Worm (Caenorhabditis elegans) whole organism, young adult: ENCODE measurements around the gene gst-10.
A peak's percentile ranks its signal among the peaks of the same experiment; 100 is the strongest.

ENCODE experiments used
- B0261.1 ChIP-seq: sonication (generic microtip); optimal IDR thresholded peaks from 2 replicates; lab custom pipeline; 2016; ENCODE audit warnings: mild to moderate bottlenecking, missing genetic modification characterization, moderate library complexity, missing compliant biosample characterization
- C06A6.2 ChIP-seq: fragments of 200-800 bp; sonication (Bioruptor generic); conservative IDR thresholded peaks from 2 replicates; pipeline ENCODE4 v1.3.6; 2022; ENCODE audit warnings: missing genetic modification characterization, missing compliant biosample characterization
- D2030.7 ChIP-seq: fragments of 200-800 bp; sonication (Bioruptor generic); IDR thresholded peaks from 2 replicates; pipeline ENCODE4 v1.3.6; 2022; ENCODE audit warnings: missing genetic modification reagents, missing genetic modification characterization, missing compliant biosample characterization
- F10E7.11 ChIP-seq: sonication (generic microtip); optimal IDR thresholded peaks from 2 replicates; lab custom pipeline; 2017; ENCODE audit warnings: mild to moderate bottlenecking, missing genetic modification characterization, moderate library complexity, missing compliant biosample characterization
- F33H1.4 ChIP-seq: fragments of 200-800 bp; sonication (Bioruptor generic); IDR thresholded peaks from 2 replicates; pipeline ENCODE4 v1.3.6; 2022; ENCODE audit warnings: missing genetic modification reagents, missing genetic modification characterization, missing compliant biosample characterization
- F57C9.4 ChIP-seq: sonication (generic microtip); optimal IDR thresholded peaks from 2 replicates; lab custom pipeline; 2017; ENCODE audit warnings: mild to moderate bottlenecking, missing genetic modification characterization, missing compliant biosample characterization
- T26A5.8 ChIP-seq: sonication (generic microtip); optimal IDR thresholded peaks from 2 replicates; lab custom pipeline; 2016; ENCODE audit warnings: missing genetic modification characterization, missing compliant biosample characterization
- Y79H2A.3 ChIP-seq: fragments of 200-800 bp; sonication (Bioruptor generic); conservative IDR thresholded peaks from 2 replicates; pipeline ENCODE4 v1.3.6; 2022; ENCODE audit warnings: missing genetic modification reagents, missing genetic modification characterization, missing compliant biosample characterization
- attf-3 ChIP-seq: fragments of 200-800 bp; sonication (Bioruptor generic); conservative IDR thresholded peaks from 2 replicates; pipeline ENCODE4 v1.3.6; 2022; ENCODE audit warnings: missing genetic modification reagents, missing genetic modification characterization, missing compliant biosample characterization
- attf-5 ChIP-seq: fragments of 200-800 bp; sonication (Bioruptor generic); optimal IDR thresholded peaks from 2 replicates; lab custom pipeline; 2018; ENCODE audit warnings: mild to moderate bottlenecking, missing genetic modification characterization, missing compliant biosample characterization
- ccch-3 ChIP-seq: fragments of 200-800 bp; sonication (Bioruptor generic); optimal IDR thresholded peaks from 2 replicates; lab custom pipeline; 2018; ENCODE audit warnings: mild to moderate bottlenecking, missing genetic modification characterization, missing compliant biosample characterization
- cebp-2 ChIP-seq: fragments of 200-800 bp; sonication (Bioruptor generic); IDR thresholded peaks from 2 replicates; pipeline ENCODE4 v1.3.6; 2022; ENCODE audit warnings: missing genetic modification characterization, missing compliant biosample characterization
- ceh-79 ChIP-seq: sonication (generic microtip); optimal IDR thresholded peaks from 2 replicates; lab custom pipeline; 2017; ENCODE audit warnings: mild to moderate bottlenecking, missing genetic modification characterization, missing compliant biosample characterization
- dpl-1 ChIP-seq: fragments of 150-350 bp; optimal IDR thresholded peaks from 2 replicates; lab custom pipeline; 2014; ENCODE audit warnings: missing biosample characterization, missing genetic modification reagents, missing genetic modification characterization
- efl-1 ChIP-seq: fragments of 150-350 bp; optimal IDR thresholded peaks from 2 replicates; lab custom pipeline; 2014; ENCODE audit warnings: missing biosample characterization, missing genetic modification reagents, missing genetic modification characterization
- fkh-3 ChIP-seq: sonication (generic microtip); optimal IDR thresholded peaks from 2 replicates; lab custom pipeline; 2016; ENCODE audit warnings: mild to moderate bottlenecking, missing genetic modification characterization, missing compliant biosample characterization
- hmg-1.2 ChIP-seq: fragments of 200-800 bp; sonication (Bioruptor generic); IDR thresholded peaks from 2 replicates; pipeline ENCODE4 v1.3.6; 2022; ENCODE audit warnings: missing genetic modification reagents, missing genetic modification characterization, missing compliant biosample characterization
- hsf-1 ChIP-seq: fragments of 200-800 bp; sonication (Bioruptor generic); IDR thresholded peaks from 2 replicates; pipeline ENCODE4 v1.3.6; 2022; ENCODE audit warnings: missing genetic modification reagents, missing genetic modification characterization, missing compliant biosample characterization
- lag-1 ChIP-seq: fragments of 200-800 bp; sonication (Bioruptor generic); IDR thresholded peaks from 2 replicates; pipeline ENCODE4 v1.3.6; 2022; ENCODE audit warnings: missing genetic modification reagents, missing genetic modification characterization, missing compliant biosample characterization
- let-607 ChIP-seq, 2 experiments: fragments of 200-800 bp in 1 of 2; sonication (Bioruptor generic) in 1 of 2; sonication (generic microtip) in 1 of 2; optimal IDR thresholded peaks; 2 replicates each; lab custom pipeline; 2016 to 2018; ENCODE audit warnings: mild to moderate bottlenecking in 2 of 2, missing compliant biosample characterization in 2 of 2, missing genetic modification characterization in 2 of 2, moderate library complexity in 2 of 2, missing genotype in 1 of 2
- lin-54 ChIP-seq: fragments of 200-800 bp; sonication (Bioruptor generic); optimal IDR thresholded peaks from 2 replicates; lab custom pipeline; 2018; ENCODE audit warnings: mild to moderate bottlenecking, missing genetic modification characterization, missing compliant biosample characterization
- lir-1 ChIP-seq: fragments of 200-800 bp; sonication (Bioruptor generic); conservative IDR thresholded peaks from 2 replicates; pipeline ENCODE4 v1.3.6; 2022; ENCODE audit warnings: missing genetic modification reagents, missing genetic modification characterization, missing compliant biosample characterization
- madf-6 ChIP-seq: fragments of 200-800 bp; sonication (Bioruptor generic); IDR thresholded peaks from 2 replicates; pipeline ENCODE4 v1.3.6; 2022; ENCODE audit warnings: missing genetic modification reagents, missing genetic modification characterization, missing compliant biosample characterization
- madf-8 ChIP-seq: fragments of 200-800 bp; sonication (Bioruptor generic); conservative IDR thresholded peaks from 2 replicates; pipeline ENCODE4 v1.3.6; 2022; ENCODE audit warnings: missing genetic modification reagents, missing genetic modification characterization, missing compliant biosample characterization
- mcd-1 ChIP-seq: fragments of 200-800 bp; sonication (Bioruptor generic); IDR thresholded peaks from 2 replicates; pipeline ENCODE4 v1.3.6; 2022; ENCODE audit warnings: missing genetic modification reagents, missing genetic modification characterization, missing compliant biosample characterization
- mes-4 ChIP-seq: sonication (generic microtip); optimal IDR thresholded peaks from 2 replicates; lab custom pipeline; 2016; ENCODE audit warnings: missing genotype, missing genetic modification characterization, missing compliant biosample characterization
- nhr-27 ChIP-seq: fragments of 200-800 bp; sonication (Bioruptor generic); optimal IDR thresholded peaks from 2 replicates; lab custom pipeline; 2018; ENCODE audit warnings: mild to moderate bottlenecking, missing genetic modification characterization, moderate library complexity, missing compliant biosample characterization
- nhr-80 ChIP-seq: sonication (generic microtip); optimal IDR thresholded peaks from 2 replicates; lab custom pipeline; 2016; ENCODE audit warnings: missing genetic modification characterization, missing compliant biosample characterization
- sdz-38 ChIP-seq: sonication (generic microtip); optimal IDR thresholded peaks from 2 replicates; lab custom pipeline; 2016; ENCODE audit warnings: missing genotype, missing genetic modification characterization, missing compliant biosample characterization
- snpc-1.3 ChIP-seq: sonication (generic microtip); optimal IDR thresholded peaks from 2 replicates; lab custom pipeline; 2017; ENCODE audit warnings: missing genetic modification characterization, mild to moderate bottlenecking, missing compliant biosample characterization, antibody characterized with exemption, moderate library complexity, missing genotype, missing genetic modification reagents; ENCODE audit not compliant: insufficient read depth
- xnd-1 ChIP-seq: sonication (generic microtip); optimal IDR thresholded peaks from 2 replicates; lab custom pipeline; 2016; ENCODE audit warnings: missing genotype, missing genetic modification reagents, missing genetic modification characterization, missing compliant biosample characterization
- ztf-18 ChIP-seq: sonication (generic microtip); optimal IDR thresholded peaks from 2 replicates; lab custom pipeline; 2016; ENCODE audit warnings: missing genotype, mild to moderate bottlenecking, missing genetic modification characterization, missing compliant biosample characterization
- ztf-25 ChIP-seq: fragments of 200-800 bp; sonication (Bioruptor generic); IDR thresholded peaks from 2 replicates; pipeline ENCODE4 v1.3.6; 2022; ENCODE audit warnings: missing genetic modification reagents, missing genetic modification characterization, missing compliant biosample characterization
- ztf-28 ChIP-seq: fragments of 200-800 bp; sonication (Bioruptor generic); IDR thresholded peaks from 2 replicates; pipeline ENCODE4 v1.3.6; 2022; ENCODE audit warnings: missing genetic modification reagents, missing genetic modification characterization, missing compliant biosample characterization
- ztf-6 ChIP-seq: fragments of 200-800 bp; sonication (Bioruptor generic); IDR thresholded peaks from 2 replicates; pipeline ENCODE4 v1.3.6; 2022; ENCODE audit warnings: missing genetic modification reagents, missing genetic modification characterization, missing compliant biosample characterization

Gene gst-10

ce11 chrV:2575716-2576115 is 14.2 kb downstream of the gst-10 start (continued):
- no peak for TF ChIP-seq B0261.1
- TF ChIP-seq lir-1 (GFP tag; lab: Robert Waterston, UW), result no peak
- no peak for TF ChIP-seq snpc-1.3 (tag; lab: Kevin White, UChicago)
- TF ChIP-seq nhr-27 (tag; lab: Kevin White, UChicago), result no peak
- TF ChIP-seq mcd-1 (GFP tag; lab: Robert Waterston, UW), result 0 out of 2 replicates have a peak, but pooled peaks have one; percentile 14
- peak; percentile 53 for TF ChIP-seq hmg-1.2 (GFP tag; lab: Robert Waterston, UW)

- TF ChIP-seq ztf-25 (no peak), let-607 (tag; optimal IDR thresholded peaks at IDR 0.05; lab: Kevin White, UChicago) (no peak), nhr-80 (tag; lab: Kevin White, UChicago) (no peak), F57C9.4 (tag; lab: Kevin White, UChicago) (no peak), lir-1 (GFP tag; lab: Robert Waterston, UW) (no peak), C06A6.2 (no peak), Y79H2A.3 (GFP tag; lab: Robert Waterston, UW) (no peak), sdz-38 (no peak), cebp-2 (GFP tag; lab: Robert Waterston, UW) (no peak), ceh-79 (no peak), lin-54 (GFP tag; lab: Kevin White, UChicago) (no peak), ccch-3 (GFP tag; lab: Kevin White, UChicago) (no peak), attf-5 (no peak), mes-4 (tag; lab: Kevin White, UChicago) (no peak), attf-3 (no peak), fkh-3 (tag; lab: Kevin White, UChicago) (no peak)
- TF ChIP-seq, all 124 proteins: peak for 0
Observed at ce11 chrV:2577603-2578002, 16.1 kb downstream of the gst-10 start, which contains the start of gene srt-4. srt-4 (plus strand) TSS chrV:2577903.

- TF ChIP-seq ztf-25 (no peak), ztf-28 (GFP tag; lab: Robert Waterston, UW) (no peak), D2030.7 (GFP tag; lab: Robert Waterston, UW) (no peak), T26A5.8 (tag; lab: Kevin White, UChicago) (no peak), ccch-3 (GFP tag; lab: Kevin White, UChicago) (no peak), mes-4 (tag; lab: Kevin White, UChicago) (no peak), ztf-6 (GFP tag; lab: Robert Waterston, UW) (no peak), lag-1 (no peak), lir-1 (GFP tag; lab: Robert Waterston, UW) (no peak), hsf-1 (GFP tag; lab: Robert Waterston, UW) (no peak)
Observed at ce11 chrV:2580598-2580997, 19.1 kb downstream of the gst-10 start, which contains the start of gene C29G2.3. C29G2.3 (plus strand) TSS chrV:2580898.

- peak; percentile 42 for TF ChIP-seq nhr-80 (tag; lab: Kevin White, UChicago)
- TF ChIP-seq ztf-18 (tag; lab: Kevin White, UChicago), result no peak
- TF ChIP-seq, all 124 proteins: peak for 1
Observed at ce11 chrV:2585727-2586126, 24.2 kb downstream of the gst-10 start, which contains the start of gene C29G2.6. C29G2.6 (minus strand) TSS chrV:2585908.

ce11 chrV:2589834-2590233 is 28.3 kb downstream of the gst-10 start:
- TF ChIP-seq F33H1.4 (GFP tag; lab: Robert Waterston, UW) (no peak), efl-1 (GFP tag; lab: Kevin White, UChicago) (peak; percentile 72), F10E7.11 (tag; lab: Kevin White, UChicago) (no peak), xnd-1 (tag; lab: Kevin White, UChicago) (peak; percentile 30), madf-8 (GFP tag; lab: Robert Waterston, UW) (peak; percentile 55), madf-6 (GFP tag; lab: Robert Waterston, UW) (peak; percentile 78), dpl-1 (peak; percentile 47)
- TF ChIP-seq, all 124 proteins: peak for 5
